Fruit fly (Drosophila melanogaster): Measurements from ENCODE around the gene Irk1.
A peak's percentile ranks its signal among the peaks of the same experiment; 100 is the strongest.

Gene Irk1

DNA sequence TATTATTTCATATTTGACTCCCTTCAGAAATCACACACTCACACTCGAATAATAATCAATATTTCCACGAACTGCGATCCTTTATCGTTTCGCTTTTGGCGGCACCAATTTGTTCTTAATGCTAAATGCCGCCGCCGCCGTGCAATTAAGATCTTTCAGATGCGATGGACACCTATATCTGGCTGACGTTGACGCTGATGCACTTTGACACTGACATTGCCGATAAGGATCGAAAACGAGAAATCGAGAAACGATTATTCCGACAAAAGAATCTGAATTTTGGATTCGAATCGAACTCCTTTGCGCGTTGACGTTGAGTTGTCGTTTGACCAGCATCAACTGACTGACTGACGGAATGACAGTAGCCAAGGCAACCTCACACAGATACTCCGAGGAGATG is 24.9 kb downstream of the Irk1 start:
- TF ChIP-seq noc (tag; optimal IDR thresholded peaks at IDR 0.05), result no peak

dm6 chr3R:23193400-23193799 is 25.3 kb downstream of the Irk1 start:
- TF ChIP-seq noc (tag; optimal IDR thresholded peaks at IDR 0.05), result no peak

DNA sequence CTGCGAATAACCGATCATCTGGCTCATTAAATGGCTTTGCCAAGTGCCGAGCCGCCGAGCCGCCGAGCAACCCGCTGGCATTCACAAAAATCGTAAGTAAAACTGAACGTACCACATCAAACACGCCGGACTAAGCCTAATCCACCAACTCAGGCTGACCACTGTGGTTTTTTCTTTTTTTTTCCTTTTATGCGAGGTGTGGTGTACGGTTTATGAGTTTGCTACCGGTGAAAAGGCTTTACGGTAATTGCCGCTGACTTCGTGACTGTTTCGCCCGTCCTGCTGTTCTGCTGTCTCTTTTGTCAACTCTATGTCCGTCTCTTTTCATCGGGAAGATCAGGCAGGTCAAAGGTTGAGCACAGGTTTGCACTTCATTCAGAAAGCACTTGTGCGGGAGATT is 27.6 kb downstream of the Irk1 start:
- no peak for TF ChIP-seq noc (tag; optimal IDR thresholded peaks at IDR 0.05)

dm6 chr3R:23201122-23201521 is 33.0 kb downstream of the Irk1 start:
- TF ChIP-seq noc (tag; optimal IDR thresholded peaks at IDR 0.05), result no peak

- no peak for TF ChIP-seq noc (tag; optimal IDR thresholded peaks at IDR 0.05)
Measured at dm6 chr3R:23203934-23204333, 35.8 kb downstream of the Irk1 start, which contains the start of gene fzo. Gene fzo, minus strand, starts transcription at chr3R:23204034.

dm6 chr3R:23207254-23207653 is 39.1 kb downstream of the Irk1 start:
- no peak for TF ChIP-seq noc (tag; optimal IDR thresholded peaks at IDR 0.05)

DNA sequence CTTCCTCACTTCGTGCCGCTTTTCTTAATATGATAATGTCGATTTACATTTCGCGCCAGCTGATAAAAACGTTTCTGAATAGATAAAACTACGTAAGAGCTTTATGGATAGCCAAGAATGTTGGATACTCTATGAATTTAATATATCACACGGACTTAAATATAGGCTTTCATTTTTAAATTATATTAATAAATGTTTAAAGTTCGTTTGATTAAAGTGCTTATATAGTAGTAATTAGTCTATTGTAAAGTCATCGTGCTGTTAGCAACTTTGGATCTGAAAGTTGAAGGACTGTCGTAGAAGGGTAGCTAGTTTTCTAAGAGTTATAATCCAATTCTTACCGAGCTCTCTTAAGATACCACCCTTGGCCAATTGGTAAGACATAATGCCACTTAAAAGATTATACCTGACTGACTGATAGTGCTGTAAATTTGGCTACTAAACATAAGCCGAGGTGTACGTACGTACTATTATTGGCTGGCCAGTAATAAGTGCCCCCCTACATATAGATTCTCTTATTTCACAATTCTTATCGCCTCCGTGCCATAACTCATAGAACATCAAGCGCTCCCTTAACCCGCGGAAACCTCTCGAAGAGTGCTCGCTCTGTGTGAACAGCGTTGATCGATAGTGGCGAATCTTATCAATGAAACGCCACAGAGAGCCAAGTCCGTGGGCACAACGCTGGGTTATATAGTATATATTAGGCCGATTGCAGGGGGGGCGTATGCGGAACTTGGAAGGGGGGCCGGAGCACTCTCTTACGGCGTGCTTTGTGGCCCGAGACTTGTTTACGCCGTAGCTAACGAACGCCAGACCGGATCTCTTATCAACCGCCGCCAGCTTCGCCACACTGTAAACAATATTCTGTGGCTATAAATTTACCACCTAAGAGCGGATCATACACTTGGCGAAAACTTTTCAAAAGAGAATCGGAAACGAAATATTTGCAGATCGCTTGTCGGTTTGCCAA is 42.4 kb downstream of the Irk1 start:
- TF ChIP-seq noc (tag; optimal IDR thresholded peaks at IDR 0.05), result peak; percentile 73

dm6 chr3R:23211745-23212254 is 43.7 kb downstream of the Irk1 start:
- TF ChIP-seq noc (tag; optimal IDR thresholded peaks at IDR 0.05), result peak; percentile 86

- TF ChIP-seq noc (tag; optimal IDR thresholded peaks at IDR 0.05), result no peak
Measured at dm6 chr3R:23212764-23213163, 44.6 kb downstream of the Irk1 start.

dm6 chr3R:23214603-23215433 is 46.7 kb downstream of the Irk1 start:
- TF ChIP-seq noc (tag; optimal IDR thresholded peaks at IDR 0.05), result peak; percentile 81

dm6 chr3R:23215434-23215730 is 47.3 kb downstream of the Irk1 start:
- no peak for TF ChIP-seq noc (tag; optimal IDR thresholded peaks at IDR 0.05)

- TF ChIP-seq noc (tag; optimal IDR thresholded peaks at IDR 0.05), result no peak
Measured at dm6 chr3R:23217142-23217771, 49.1 kb downstream of the Irk1 start.

DNA sequence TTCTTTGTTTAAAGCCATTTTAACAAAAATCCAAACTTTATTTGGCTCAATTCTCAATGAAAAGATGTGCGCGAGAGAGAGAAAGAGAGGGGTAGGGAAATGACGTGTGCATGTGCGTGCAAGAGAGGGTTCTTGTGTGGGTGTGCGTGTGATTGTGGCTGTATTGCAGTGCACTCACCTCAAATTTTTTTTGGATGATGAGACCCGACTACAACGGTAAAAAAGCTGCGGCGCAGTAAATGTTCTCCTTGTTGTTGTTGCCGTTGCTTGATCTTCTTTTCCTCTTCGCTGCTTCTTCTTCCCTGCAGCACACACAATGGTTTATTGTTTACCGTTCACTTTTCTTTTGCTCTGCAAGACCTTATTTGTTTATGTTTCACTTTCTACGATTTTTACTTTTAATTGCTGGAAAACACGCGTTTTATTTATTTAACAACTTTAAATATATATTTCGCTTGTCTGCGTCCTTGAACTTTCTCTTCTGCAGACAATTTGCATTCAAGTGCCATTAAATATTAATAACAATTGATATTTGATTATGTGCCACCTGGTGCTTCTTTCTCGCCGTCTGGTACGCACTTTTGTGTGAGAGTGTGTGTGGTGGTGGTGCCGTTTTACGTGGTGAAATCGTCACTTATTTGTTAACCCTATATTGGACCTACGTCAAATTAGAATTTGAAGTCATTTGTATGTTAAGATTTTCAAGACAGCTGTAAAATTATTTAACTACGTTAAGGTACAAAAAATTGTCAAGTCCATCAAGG is 52.3 kb downstream of the Irk1 start:
- peak; percentile 15 for TF ChIP-seq noc (tag; optimal IDR thresholded peaks at IDR 0.05)

DNA sequence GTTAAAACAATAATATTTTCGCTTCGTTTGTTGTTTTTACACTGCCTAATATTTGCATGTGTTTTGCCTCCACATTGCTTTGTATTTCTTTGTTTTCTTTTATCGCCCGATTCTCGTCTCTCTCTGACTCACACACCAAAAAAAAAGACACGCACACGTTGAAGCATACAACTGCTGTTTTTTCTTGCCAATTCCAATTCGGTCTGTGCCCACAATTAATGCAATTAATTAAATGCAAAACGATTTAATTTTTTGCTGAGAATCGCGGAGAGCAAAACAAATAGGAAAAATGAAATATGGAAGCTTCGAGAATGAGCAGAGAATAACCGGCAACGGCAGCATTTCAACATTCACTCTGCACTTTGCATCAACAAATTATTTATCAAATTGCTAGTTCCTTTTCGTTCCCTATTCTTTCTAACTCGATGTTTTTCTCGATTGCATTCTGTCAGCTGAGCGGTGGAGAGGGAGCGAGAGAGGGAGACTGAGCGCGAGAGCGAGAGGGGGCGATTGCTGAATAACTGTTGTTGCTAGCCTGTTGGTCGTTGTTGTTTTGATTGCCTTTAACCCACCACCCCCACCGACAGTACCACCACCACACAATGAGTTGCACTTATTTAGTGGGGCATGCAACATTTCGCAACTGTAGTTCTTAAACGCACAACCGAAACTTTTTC is 53.0 kb downstream of the Irk1 start:
- no peak for TF ChIP-seq noc (tag; optimal IDR thresholded peaks at IDR 0.05)

DNA sequence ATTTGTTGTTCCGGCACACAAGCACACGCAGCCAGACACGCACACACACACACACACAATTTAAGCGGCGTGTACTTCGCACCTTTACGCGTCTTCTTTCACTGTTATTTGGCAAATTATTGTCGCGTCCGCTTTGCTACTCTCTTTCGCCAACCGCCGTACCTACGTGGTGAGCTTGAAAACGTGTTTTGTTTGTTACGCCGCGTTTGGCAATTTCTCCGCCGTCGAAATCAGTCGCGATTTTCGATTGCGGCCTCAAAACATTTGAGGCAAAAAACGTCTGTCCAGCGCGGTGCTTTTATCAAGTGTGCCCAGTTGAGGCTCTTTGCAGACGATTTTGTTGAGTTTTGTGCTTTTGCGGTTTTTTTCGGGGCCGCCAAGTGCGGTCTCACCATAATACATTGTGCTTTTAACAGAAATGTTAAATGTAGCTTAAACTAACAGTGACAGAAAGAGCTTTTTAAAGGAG is 53.6 kb downstream of the Irk1 start:
- TF ChIP-seq noc (tag; optimal IDR thresholded peaks at IDR 0.05), result peak; percentile 66
